Fruit fly (Drosophila melanogaster): ENCODE data around the gene dsx-c73A.

dsx-c73A gene

DNA sequence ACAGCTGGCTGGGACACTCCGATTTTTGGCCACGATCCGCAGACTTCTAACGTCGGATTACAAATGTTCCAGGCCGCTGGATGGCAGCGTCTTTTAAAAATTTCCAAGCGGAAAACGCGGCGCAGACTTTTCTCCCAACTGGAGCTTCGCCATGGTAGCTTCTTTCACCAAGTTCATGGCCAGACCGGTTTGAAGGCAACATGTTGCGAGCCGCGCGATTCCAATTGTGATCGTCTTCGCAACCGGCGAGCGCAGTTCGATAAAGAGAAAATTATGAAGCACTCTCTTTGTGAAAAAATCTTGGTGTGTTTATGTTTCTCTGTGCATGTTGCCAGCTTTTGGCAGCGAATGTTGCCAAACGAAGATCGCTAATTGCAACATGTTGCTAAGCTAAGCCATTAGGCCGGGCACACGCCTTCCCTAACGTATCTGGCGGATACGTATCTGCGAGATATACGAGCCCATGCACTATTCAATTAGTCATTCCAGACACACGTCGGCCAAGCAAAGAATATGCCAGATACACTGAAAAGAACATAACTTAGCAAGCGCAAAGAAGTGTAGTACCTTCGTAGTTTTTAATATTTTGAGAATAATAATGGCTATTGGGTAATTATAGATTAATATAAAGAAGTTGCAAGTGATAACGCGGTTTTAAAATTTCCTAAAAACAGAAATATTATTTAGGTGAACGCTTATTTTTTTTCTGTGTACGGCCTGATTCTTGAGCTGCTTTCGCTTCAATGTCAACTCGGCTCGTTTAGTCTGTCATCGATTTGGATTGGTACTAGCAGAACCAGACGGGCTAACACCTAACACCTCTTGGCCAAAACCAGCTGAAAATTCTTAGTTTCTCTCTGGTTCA is at the start of gene dsx-c73A:
dsx-c73A (minus strand) TSS at position 72 of the 865 bp plus-strand sequence.
- TF ChIP-seq CG17801 (GFP tag; optimal IDR thresholded peaks at IDR 0.05; ENCODE audit: partially characterized antibody), result no peak

DNA sequence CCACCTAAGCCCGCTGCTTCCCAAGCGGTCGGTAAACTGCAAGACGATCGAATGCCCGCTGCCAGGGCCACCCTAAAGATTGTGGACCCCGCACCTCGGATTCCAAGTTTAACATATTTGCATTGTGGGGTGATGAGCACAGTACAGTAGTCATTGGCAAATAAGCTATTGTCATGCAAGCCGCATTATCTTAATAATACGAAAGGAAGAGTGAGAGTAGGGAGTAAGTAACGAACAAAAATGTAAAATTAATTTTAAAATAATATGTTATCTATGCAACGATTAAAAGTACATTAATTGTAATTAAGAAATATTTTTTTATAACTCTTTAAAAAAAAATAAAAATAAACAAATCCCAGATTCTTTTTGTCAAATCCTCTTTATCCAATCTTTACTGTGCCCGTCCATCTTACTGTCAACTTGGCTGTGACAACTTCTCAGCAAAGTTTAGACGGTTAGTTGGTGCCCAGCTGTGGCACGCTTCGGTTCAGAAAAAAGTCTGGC is 45.5 kb upstream of the dsx-c73A start, which contains the start of gene st:
st (plus strand) TSS at position 454 of the 504 bp plus-strand sequence.
- TF ChIP-seq CG17801 (GFP tag; optimal IDR thresholded peaks at IDR 0.05; ENCODE audit: partially characterized antibody), result peak; percentile 26

DNA sequence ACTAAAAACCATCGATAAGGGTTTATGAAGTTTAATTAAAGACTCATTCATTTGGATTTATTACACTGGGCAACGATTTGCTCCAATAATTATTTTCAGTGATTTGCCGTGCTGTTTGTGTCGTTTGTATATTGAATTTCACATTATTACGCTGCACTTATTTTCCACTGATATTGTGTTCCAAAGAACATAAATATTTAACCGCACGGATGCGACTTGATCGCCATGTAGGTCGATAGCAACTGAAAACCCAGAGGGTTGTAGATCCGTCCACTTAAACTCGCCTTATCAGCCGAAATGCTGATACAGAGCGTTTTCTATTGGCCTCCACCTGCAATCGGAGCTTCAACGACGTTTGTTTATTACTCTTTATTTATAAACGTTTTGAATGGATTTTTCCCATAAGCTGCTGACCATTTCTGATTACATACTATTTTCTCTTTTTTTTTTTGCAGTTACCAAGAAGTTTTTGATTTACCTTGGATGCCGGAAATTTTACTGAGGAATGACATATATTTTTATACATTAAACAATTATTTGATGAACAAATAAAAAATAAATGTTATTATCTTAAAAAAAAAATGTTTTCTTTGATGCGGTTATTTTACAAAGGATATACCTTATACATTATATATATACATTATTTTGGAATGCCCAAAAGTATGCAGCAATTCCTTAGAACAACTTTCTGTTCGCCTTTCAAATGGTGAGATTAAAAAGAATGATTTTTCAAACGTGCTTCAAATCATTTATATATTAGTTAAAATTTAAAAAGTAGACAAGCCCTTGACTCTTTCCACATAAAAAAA is 44.4 kb upstream of the dsx-c73A start, which contains the start of gene CG42514:
CG42514 (minus strand) TSS at position 248 of the 809 bp plus-strand sequence.
- TF ChIP-seq CG17801 (GFP tag; optimal IDR thresholded peaks at IDR 0.05; ENCODE audit: partially characterized antibody), result no peak

DNA sequence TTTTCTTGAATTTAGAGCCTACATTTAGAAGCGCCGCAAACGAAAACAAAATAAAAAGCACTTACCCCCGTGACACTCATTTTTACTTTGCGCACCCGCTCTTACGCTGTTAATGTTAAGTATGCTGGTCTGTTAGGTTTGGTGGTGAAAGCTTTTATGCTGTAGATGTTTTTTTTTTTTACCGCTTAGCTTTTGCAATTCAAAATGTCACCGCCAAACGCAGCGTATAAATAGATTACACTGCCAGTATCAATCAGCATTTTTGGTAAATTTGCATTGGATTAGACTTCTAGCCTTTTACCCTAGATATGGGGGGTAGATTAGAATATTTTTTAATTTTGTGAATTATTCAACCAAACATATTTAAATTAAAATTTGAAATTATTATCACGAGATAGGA is 43.5 kb upstream of the dsx-c73A start:
- TF ChIP-seq CG17801 (GFP tag; optimal IDR thresholded peaks at IDR 0.05; ENCODE audit: partially characterized antibody), result no peak

dm6 chr3L:16494651-16495074 is 42.9 kb upstream of the dsx-c73A start:
- TF ChIP-seq CG17801 (GFP tag; optimal IDR thresholded peaks at IDR 0.05; ENCODE audit: partially characterized antibody), result no peak

DNA sequence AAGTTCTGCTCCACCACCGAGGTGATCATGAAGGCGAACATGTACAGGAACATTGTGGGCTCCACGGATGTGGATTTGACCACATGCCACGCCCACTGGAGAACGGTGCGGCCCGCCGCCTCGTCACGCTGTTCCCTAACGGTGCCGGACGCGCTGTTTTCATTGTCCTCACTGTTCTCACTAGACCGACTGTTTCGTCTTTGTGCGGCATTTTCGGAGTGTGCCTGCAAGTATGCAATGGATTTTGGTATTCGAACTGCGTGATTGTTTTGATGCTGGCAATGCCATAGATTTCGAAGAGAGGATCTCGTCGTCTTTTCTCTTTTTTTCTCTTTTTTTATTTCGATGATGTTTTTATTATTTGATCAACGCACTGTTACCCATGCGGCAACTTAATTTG is 42.0 kb upstream of the dsx-c73A start:
- no peak for TF ChIP-seq CG17801 (GFP tag; optimal IDR thresholded peaks at IDR 0.05; ENCODE audit: partially characterized antibody)

- no peak for TF ChIP-seq CG17801 (GFP tag; optimal IDR thresholded peaks at IDR 0.05; ENCODE audit: partially characterized antibody)
Measured at dm6 chr3L:16491006-16491605, 39.3 kb upstream of the dsx-c73A start.

DNA sequence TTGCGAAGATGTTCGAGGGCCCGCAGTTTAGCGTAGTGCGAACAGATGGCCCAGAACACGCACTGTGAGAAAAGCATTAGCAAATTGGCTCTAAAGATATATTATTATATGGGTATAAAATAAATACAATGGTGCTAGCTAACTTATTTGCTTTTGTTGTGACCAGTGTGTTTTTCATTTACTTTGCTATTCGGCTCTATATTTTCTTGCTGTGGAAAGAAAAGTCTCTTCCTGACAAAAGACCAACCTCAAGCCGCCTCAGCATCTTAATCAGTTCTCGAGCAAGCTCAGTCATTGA is 38.8 kb upstream of the dsx-c73A start:
- TF ChIP-seq CG17801 (GFP tag; optimal IDR thresholded peaks at IDR 0.05; ENCODE audit: partially characterized antibody), result no peak

dm6 chr3L:16489822-16490582 is 38.2 kb upstream of the dsx-c73A start:
- no peak for TF ChIP-seq CG17801 (GFP tag; optimal IDR thresholded peaks at IDR 0.05; ENCODE audit: partially characterized antibody)

dm6 chr3L:16489283-16489682 is 37.5 kb upstream of the dsx-c73A start:
- TF ChIP-seq CG17801 (GFP tag; optimal IDR thresholded peaks at IDR 0.05; ENCODE audit: partially characterized antibody), result no peak

DNA sequence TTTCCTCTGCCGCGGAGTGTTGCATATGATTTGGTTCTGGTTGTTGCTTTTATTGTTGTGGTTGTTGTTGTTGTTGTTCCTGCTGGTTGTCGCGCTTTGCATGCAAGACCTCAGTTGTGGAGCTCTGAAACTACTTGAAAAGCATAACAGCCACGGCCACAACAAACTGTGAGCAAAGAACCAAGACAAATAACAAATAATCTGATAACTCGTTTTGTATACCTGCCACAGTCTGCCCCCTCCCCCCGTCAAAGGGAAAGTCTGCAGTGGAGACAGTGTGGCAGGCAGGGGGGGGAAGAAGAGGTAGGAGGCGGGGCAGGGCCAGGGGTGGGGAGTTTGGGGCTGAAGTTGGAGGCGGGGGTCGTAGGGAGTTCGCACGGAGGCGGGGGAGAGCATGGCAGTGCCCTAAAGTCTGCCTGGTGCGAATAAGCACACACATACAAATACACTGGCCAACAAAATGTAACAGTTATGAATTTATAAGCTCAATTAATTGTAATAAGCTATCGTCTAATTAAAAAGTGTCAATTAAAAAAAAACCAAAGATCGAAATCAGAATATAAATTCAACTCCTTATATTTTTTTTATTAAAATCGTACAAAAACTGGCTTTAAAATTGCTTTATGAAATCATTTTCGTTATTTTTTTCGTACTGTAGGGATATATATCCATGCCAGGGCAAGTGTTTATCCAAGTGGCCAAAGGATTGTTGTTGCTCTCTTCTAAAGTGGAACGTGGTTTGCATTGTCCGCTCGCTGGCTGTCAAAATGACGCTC is 36.9 kb upstream of the dsx-c73A start:
- no peak for TF ChIP-seq CG17801 (GFP tag; optimal IDR thresholded peaks at IDR 0.05; ENCODE audit: partially characterized antibody)

DNA sequence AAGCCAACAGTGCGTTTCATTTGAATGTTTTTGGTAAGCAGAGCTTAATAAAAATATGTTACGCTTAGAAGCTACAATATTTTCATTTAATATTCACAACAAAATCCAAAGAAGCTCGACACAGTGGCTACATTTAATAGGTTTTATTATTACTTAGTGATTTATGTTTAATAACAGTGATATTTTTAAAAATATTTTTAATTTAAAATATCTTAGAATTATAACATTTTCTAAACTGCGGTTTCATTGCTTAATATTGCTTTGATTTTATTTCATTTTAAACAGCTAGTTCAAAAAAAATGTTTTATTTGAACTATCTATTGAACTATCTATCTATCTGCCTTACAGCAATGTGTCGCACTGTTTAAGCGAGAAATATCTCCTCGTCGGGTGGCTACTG is 36.1 kb upstream of the dsx-c73A start:
- TF ChIP-seq CG17801 (GFP tag; optimal IDR thresholded peaks at IDR 0.05; ENCODE audit: partially characterized antibody), result no peak

DNA sequence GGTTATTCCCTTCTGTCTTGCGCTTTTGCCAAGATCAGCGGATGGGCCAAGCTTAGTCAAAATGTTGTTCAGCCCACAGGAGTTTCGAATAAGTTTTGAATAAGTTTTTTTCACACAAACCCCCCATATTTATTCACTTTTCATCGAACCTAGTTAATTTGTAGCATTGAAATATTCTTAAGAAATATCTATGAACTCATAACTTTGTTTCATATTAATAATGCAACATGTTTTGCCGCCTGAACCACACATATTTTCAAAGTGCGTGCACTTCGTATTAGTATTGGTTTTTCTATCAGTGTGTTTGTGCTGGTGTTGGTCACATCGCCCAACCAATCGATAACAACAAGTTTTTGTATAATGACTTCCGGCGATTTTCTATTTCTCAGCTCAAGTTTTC is 34.7 kb upstream of the dsx-c73A start:
- TF ChIP-seq CG17801 (GFP tag; optimal IDR thresholded peaks at IDR 0.05; ENCODE audit: partially characterized antibody), result no peak

Data from ovary, adult (tissue).